Worm (Caenorhabditis elegans) whole organism, L1 larva: ENCODE data around the gene test-1.

ENCODE experiments used
- C16A3.4 ChIP-seq: fragments of 150-350 bp; optimal IDR thresholded peaks from 2 replicates; lab custom pipeline; 2014; ENCODE audit warnings: missing biosample characterization, missing genetic modification characterization
- C34B4.2 ChIP-seq: sonication (generic microtip); optimal IDR thresholded peaks from 2 replicates; lab custom pipeline; 2017; ENCODE audit warnings: mild to moderate bottlenecking, missing genetic modification characterization, missing compliant biosample characterization
- alr-1 ChIP-seq: fragments of 200-800 bp; sonication (Bioruptor generic); optimal IDR thresholded peaks from 2 replicates; lab custom pipeline; 2018; ENCODE audit warnings: borderline replicate concordance, mild to moderate bottlenecking, missing genetic modification characterization, missing compliant biosample characterization
- blmp-1 ChIP-seq: fragments of 150-350 bp; optimal IDR thresholded peaks from 2 replicates; lab custom pipeline; 2014; ENCODE audit warnings: missing biosample characterization, missing genetic modification characterization
- ceh-63 ChIP-seq: fragments of 200-800 bp; sonication (Bioruptor generic); optimal IDR thresholded peaks from 2 replicates; lab custom pipeline; 2018; ENCODE audit warnings: mild to moderate bottlenecking, missing genetic modification characterization, missing compliant biosample characterization
- ces-1 ChIP-seq: fragments of 150-350 bp; optimal IDR thresholded peaks from 2 replicates; lab custom pipeline; 2014; ENCODE audit warnings: missing biosample characterization, missing genetic modification reagents, missing genetic modification characterization
- efl-1 ChIP-seq, 4 experiments: fragments of 150-350 bp; optimal IDR thresholded peaks in 3 of 4; peaks in 1 of 4; 1 replicate in 1 of 4; 2 replicates in 3 of 4; lab custom pipeline; 2014; ENCODE audit warnings: missing biosample characterization in 2 of 4, missing genetic modification characterization in 2 of 4, missing genetic modification reagents in 2 of 4
- egl-27 ChIP-seq, 2 experiments: fragments of 150-350 bp in 1 of 2; sonication (generic microtip); optimal IDR thresholded peaks; 3 replicates each; lab custom pipeline; 2017 to 2018; ENCODE audit warnings: missing biosample characterization in 2 of 2, missing genetic modification characterization in 2 of 2, missing genetic modification reagents in 2 of 2
- fkh-10 ChIP-seq: sonication (generic microtip); optimal IDR thresholded peaks from 2 replicates; lab custom pipeline; 2017; ENCODE audit warnings: missing biosample characterization, missing genetic modification reagents, missing genetic modification characterization
- fos-1 ChIP-seq: fragments of 150-350 bp; optimal IDR thresholded peaks from 2 replicates; lab custom pipeline; 2014; ENCODE audit warnings: missing biosample characterization, missing genetic modification characterization
- lin-35 ChIP-seq, 2 experiments: fragments of 150-350 bp; optimal IDR thresholded peaks; 2 replicates each; lab custom pipeline; 2014; ENCODE audit warnings: missing biosample characterization in 2 of 2, missing genetic modification characterization in 2 of 2, missing genetic modification reagents in 2 of 2
- lin-39 ChIP-seq: fragments of 150-350 bp; optimal IDR thresholded peaks from 2 replicates; lab custom pipeline; 2014; ENCODE audit warnings: missing biosample characterization, missing genetic modification reagents, missing genetic modification characterization
- lir-3 ChIP-seq: sonication (generic microtip); optimal IDR thresholded peaks from 2 replicates; lab custom pipeline; 2016; ENCODE audit warnings: mild to moderate bottlenecking, missing genetic modification characterization, moderate library complexity, missing compliant biosample characterization; ENCODE audit not compliant: poor library complexity
- mab-9 ChIP-seq: fragments of 200-800 bp; sonication (Bioruptor generic); IDR thresholded peaks from 2 replicates; pipeline ENCODE4 v1.3.6; 2022; ENCODE audit warnings: missing genetic modification reagents, missing genetic modification characterization, missing compliant biosample characterization
- mep-1 ChIP-seq: fragments of 150-350 bp; optimal IDR thresholded peaks from 2 replicates; lab custom pipeline; 2014; ENCODE audit warnings: missing biosample characterization, missing genetic modification characterization
- nhr-12 ChIP-seq: sonication (generic microtip); optimal IDR thresholded peaks from 2 replicates; lab custom pipeline; 2017; ENCODE audit warnings: missing biosample characterization, missing genetic modification characterization
- nhr-47 ChIP-seq: sonication (generic microtip); optimal IDR thresholded peaks from 2 replicates; lab custom pipeline; 2016; ENCODE audit warnings: mild to moderate bottlenecking, missing genetic modification characterization, moderate library complexity, missing compliant biosample characterization
- nhr-77 ChIP-seq: fragments of 150-350 bp; optimal IDR thresholded peaks from 2 replicates; lab custom pipeline; 2014; ENCODE audit warnings: missing biosample characterization, missing genetic modification characterization
- nhr-85 ChIP-seq: sonication (generic microtip); peaks from one replicate; lab custom pipeline; 2016; ENCODE audit warnings: missing genetic modification characterization, inconsistent platforms, missing compliant biosample characterization
- nhr-90 ChIP-seq: sonication (generic microtip); optimal IDR thresholded peaks from 2 replicates; lab custom pipeline; 2016; ENCODE audit warnings: mild to moderate bottlenecking, missing genetic modification characterization, missing compliant biosample characterization; ENCODE audit not compliant: poor library complexity
- pax-3 ChIP-seq: fragments of 200-800 bp; sonication (Bioruptor generic); optimal IDR thresholded peaks from 2 replicates; lab custom pipeline; 2018; ENCODE audit warnings: mild to moderate bottlenecking, missing genetic modification characterization, moderate library complexity, missing compliant biosample characterization
- pqm-1 ChIP-seq: sonication (generic microtip); optimal IDR thresholded peaks from 3 replicates; lab custom pipeline; 2017; ENCODE audit warnings: missing biosample characterization, missing genetic modification characterization
- rnt-1 ChIP-seq: sonication (generic microtip); optimal IDR thresholded peaks from 2 replicates; lab custom pipeline; 2016; ENCODE audit warnings: mild to moderate bottlenecking, missing genetic modification characterization, moderate library complexity, missing compliant biosample characterization
- skn-1 ChIP-seq: fragments of 150-350 bp; optimal IDR thresholded peaks from 2 replicates; lab custom pipeline; 2014; ENCODE audit warnings: missing biosample characterization, missing genetic modification characterization
- snu-23 ChIP-seq: sonication (generic microtip); optimal IDR thresholded peaks from 2 replicates; lab custom pipeline; 2016; ENCODE audit warnings: missing genetic modification characterization, missing compliant biosample characterization
- sox-4 ChIP-seq: sonication (generic microtip); optimal IDR thresholded peaks from 2 replicates; lab custom pipeline; 2016; ENCODE audit warnings: missing genetic modification characterization, missing compliant biosample characterization
- sup-37 ChIP-seq: fragments of 200-800 bp; sonication (Bioruptor generic); optimal IDR thresholded peaks from 2 replicates; lab custom pipeline; 2018; ENCODE audit warnings: mild to moderate bottlenecking, missing genetic modification characterization, missing compliant biosample characterization
- swsn-7 ChIP-seq: sonication (generic microtip); optimal IDR thresholded peaks from 2 replicates; lab custom pipeline; 2016; ENCODE audit warnings: missing genetic modification characterization, missing compliant biosample characterization
- unc-62 ChIP-seq: fragments of 150-350 bp; optimal IDR thresholded peaks from 2 replicates; lab custom pipeline; 2014; ENCODE audit warnings: missing biosample characterization, missing genetic modification reagents, missing genetic modification characterization
- unc-98 ChIP-seq: fragments of 200-800 bp; sonication (Bioruptor generic); IDR thresholded peaks from 2 replicates; pipeline ENCODE4 v1.3.6; 2022; ENCODE audit warnings: missing genetic modification characterization, missing compliant biosample characterization
- zip-4 ChIP-seq: fragments of 200-800 bp; sonication (Bioruptor generic); optimal IDR thresholded peaks from 2 replicates; lab custom pipeline; 2018; ENCODE audit warnings: mild to moderate bottlenecking, missing genetic modification characterization, moderate library complexity, missing compliant biosample characterization
- ztf-4 ChIP-seq: fragments of 150-350 bp; optimal IDR thresholded peaks from 2 replicates; lab custom pipeline; 2014; ENCODE audit warnings: missing biosample characterization, missing genetic modification characterization

The test-1 gene

ce11 chrIV:2136607-2137006 lies at the start of gene test-1:
test-1 (plus strand) TSS chrIV:2136951.
- TF ChIP-seq nhr-47 (tag; lab: Kevin White, UChicago) = no peak
- peak; percentile 19 for TF ChIP-seq rnt-1
- TF ChIP-seq sup-37 (GFP tag; lab: Kevin White, UChicago) = no peak
- TF ChIP-seq C34B4.2 (tag; lab: Kevin White, UChicago) = no peak
- peak; percentile 9 for TF ChIP-seq nhr-85 (tag; lab: Kevin White, UChicago)

ce11 chrIV:2099771-2100170 lies 37.0 kb upstream of the test-1 start, which contains the start of gene C23H5.11:
C23H5.11 (minus strand) TSS chrIV:2099871.
- TF ChIP-seq egl-27 (tag; optimal IDR thresholded peaks at IDR 0.05; lab: Kevin White, UChicago) (no peak), pax-3 (no peak), swsn-7 (tag; lab: Kevin White, UChicago) (no peak), unc-98 (GFP tag; lab: Robert Waterston, UW) (no peak), mab-9 (GFP tag; lab: Robert Waterston, UW) (no peak), skn-1 (tag; lab: Kevin White, UChicago) (no peak), ztf-4 (tag; lab: Kevin White, UChicago) (no peak), fos-1 (no peak), C16A3.4 (tag; lab: Kevin White, UChicago) (no peak), nhr-12 (tag; lab: Kevin White, UChicago) (no peak), fkh-10 (no peak), alr-1 (tag; lab: Kevin White, UChicago) (no peak), unc-62 (GFP tag; lab: Kevin White, UChicago) (no peak), lir-3 (tag; lab: Kevin White, UChicago) (no peak), blmp-1 (tag; lab: Kevin White, UChicago) (no peak), snu-23 (GFP tag; lab: Kevin White, UChicago) (no peak), mep-1 (no peak), pqm-1 (tag; lab: Kevin White, UChicago) (no peak), ceh-63 (GFP tag; lab: Kevin White, UChicago) (no peak)

ce11 chrIV:2102793-2103192 lies 34.0 kb upstream of the test-1 start, which contains the start of gene C23H5.15:
C23H5.15 (minus strand) TSS chrIV:2102893.
- no peak for TF ChIP-seq lin-39
- TF ChIP-seq lin-35 (GFP tag; optimal IDR thresholded peaks at IDR 0.05; lab: Kevin White, UChicago) = no peak
- TF ChIP-seq efl-1 (optimal IDR thresholded peaks at IDR 0.05; lab: Kevin White, UChicago) = no peak
- peak in 1 of 2 experiments; percentile 46 for TF ChIP-seq efl-1 (GFP tag; optimal IDR thresholded peaks at IDR 0.05 in 1 of 2; lab: Kevin White, UChicago)

- TF ChIP-seq zip-4 (GFP tag; lab: Kevin White, UChicago) (no peak), efl-1 (optimal IDR thresholded peaks at IDR 0.05; lab: Kevin White, UChicago) (no peak), efl-1 (GFP tag; optimal IDR thresholded peaks at IDR 0.05 in 1 of 2; lab: Kevin White, UChicago) (peak in 1 of 2 experiments; percentile 23)
Measured at ce11 chrIV:2106708-2107107, 30.0 kb upstream of the test-1 start.

- TF ChIP-seq efl-1 (optimal IDR thresholded peaks at IDR 0.05; lab: Kevin White, UChicago) (no peak), efl-1 (GFP tag; optimal IDR thresholded peaks at IDR 0.05 in 1 of 2; lab: Kevin White, UChicago) (peak in 1 of 2 experiments; percentile 89), nhr-77 (tag; lab: Kevin White, UChicago) (no peak), sox-4 (no peak), pax-3 (no peak), nhr-90 (tag; lab: Kevin White, UChicago) (no peak), sup-37 (GFP tag; lab: Kevin White, UChicago) (no peak), ces-1 (GFP tag; lab: Kevin White, UChicago) (no peak)
Measured at ce11 chrIV:2111300-2111874, 25.4 kb upstream of the test-1 start, which contains the start of gene che-6. che-6 (minus strand) TSS chrIV:2111408.
